Fruit fly (Drosophila melanogaster) whole organism, embryonic: Measurements from ENCODE around the gene Bfc.

Source experiments
- Aef1 ChIP-seq: fragments of 200-800 bp; sonication (Bioruptor generic); IDR thresholded peaks from 3 replicates; pipeline ENCODE4 v1.3.6; 2022; ENCODE audit warnings: missing biosample characterization, missing genetic modification characterization
- Bdp1 ChIP-seq: fragments of 200-800 bp; sonication (Bioruptor generic); optimal IDR thresholded peaks from 3 replicates; lab custom pipeline; 2016; ENCODE audit warnings: missing biosample characterization, missing genetic modification characterization
- CG11456 ChIP-seq: fragments of 200-800 bp; sonication (Bioruptor generic); IDR thresholded peaks from 3 replicates; pipeline ENCODE4 v1.3.6; 2022; ENCODE audit warnings: missing biosample characterization, missing genetic modification characterization
- CG12769 ChIP-seq: fragments of 200-800 bp; sonication (Bioruptor generic); optimal IDR thresholded peaks from 2 replicates; lab custom pipeline; 2019; ENCODE audit warnings: missing biosample characterization, mild to moderate bottlenecking, missing genetic modification characterization, moderate library complexity
- CG14050 ChIP-seq: fragments of 200-800 bp; sonication (Bioruptor generic); IDR thresholded peaks from 3 replicates; pipeline ENCODE4 v1.3.6; 2022; ENCODE audit warnings: missing biosample characterization, missing genetic modification characterization
- CG14441 ChIP-seq: fragments of 200-800 bp; sonication (Bioruptor generic); IDR thresholded peaks from 2 replicates; pipeline ENCODE4 v1.3.6; 2022; ENCODE audit warnings: missing biosample characterization, missing genetic modification characterization
- CG17385 ChIP-seq: fragments of 200-800 bp; sonication (Bioruptor generic); optimal IDR thresholded peaks from 3 replicates; lab custom pipeline; 2018; ENCODE audit warnings: missing biosample characterization, mild to moderate bottlenecking, missing genetic modification characterization
- CG2202 ChIP-seq: fragments of 200-800 bp; sonication (Bioruptor generic); optimal IDR thresholded peaks from 2 replicates; lab custom pipeline; 2018; ENCODE audit warnings: missing biosample characterization, mild to moderate bottlenecking, missing genetic modification characterization
- CG30403 ChIP-seq: fragments of 200-800 bp; sonication (Bioruptor generic); optimal IDR thresholded peaks from 3 replicates; lab custom pipeline; 2016; ENCODE audit warnings: missing biosample characterization, missing genetic modification characterization
- CG3065 ChIP-seq: fragments of 200-800 bp; sonication (Bioruptor generic); optimal IDR thresholded peaks from 2 replicates; lab custom pipeline; 2016; ENCODE audit warnings: missing biosample characterization, missing genetic modification characterization
- CG31441 ChIP-seq: fragments of 200-800 bp; sonication (Bioruptor generic); IDR thresholded peaks from 2 replicates; pipeline ENCODE4 v1.3.6; 2022; ENCODE audit warnings: missing biosample characterization, missing genetic modification characterization
- CG32532 ChIP-seq: fragments of 200-800 bp; sonication (Bioruptor generic); IDR thresholded peaks from 2 replicates; pipeline ENCODE4 v1.3.6; 2022; ENCODE audit warnings: missing biosample characterization, missing genetic modification characterization
- CG33557 ChIP-seq: fragments of 200-800 bp; sonication (Bioruptor generic); optimal IDR thresholded peaks from 2 replicates; lab custom pipeline; 2019; ENCODE audit warnings: missing biosample characterization, mild to moderate bottlenecking, missing genetic modification characterization, moderate library complexity
- CG6689 ChIP-seq: fragments of 200-800 bp; sonication (Bioruptor generic); IDR thresholded peaks from 2 replicates; pipeline ENCODE4 v1.3.6; 2022; ENCODE audit warnings: missing biosample characterization, missing genetic modification characterization
- CG7357 ChIP-seq: fragments of 200-800 bp; sonication (Bioruptor generic); IDR thresholded peaks from 3 replicates; pipeline ENCODE4 v1.3.6; 2022; ENCODE audit warnings: missing biosample characterization, missing genetic modification characterization
- CG7839 ChIP-seq: fragments of 200-800 bp; sonication (Bioruptor generic); optimal IDR thresholded peaks from 3 replicates; lab custom pipeline; 2018; ENCODE audit warnings: missing biosample characterization, mild to moderate bottlenecking, missing genetic modification characterization, moderate library complexity
- CG8089 ChIP-seq: fragments of 200-800 bp; sonication (Bioruptor generic); optimal IDR thresholded peaks from 3 replicates; lab custom pipeline; 2016; ENCODE audit warnings: missing biosample characterization, missing genetic modification characterization
- CG8290 ChIP-seq, 3 experiments: fragments of 200-800 bp; sonication (Bioruptor generic); optimal IDR thresholded peaks; 2 replicates each; lab custom pipeline; 2016 to 2019; ENCODE audit warnings: missing biosample characterization in 3 of 3, missing genetic modification characterization in 3 of 3, mild to moderate bottlenecking in 2 of 3, moderate library complexity in 1 of 3
- CG8924 ChIP-seq: fragments of 200-800 bp; optimal IDR thresholded peaks from 3 replicates; lab custom pipeline; 2019; ENCODE audit warnings: missing biosample characterization, mild to moderate bottlenecking, missing genetic modification characterization, moderate library complexity
- Dip3 ChIP-seq: fragments of 200-800 bp; sonication (Bioruptor generic); optimal IDR thresholded peaks from 3 replicates; lab custom pipeline; 2016; ENCODE audit warnings: missing biosample characterization, missing genetic modification characterization
- Dll ChIP-seq: fragments of 200-800 bp; sonication (Bioruptor generic); IDR thresholded peaks from 4 replicates; pipeline ENCODE4 v1.3.6; 2022; ENCODE audit warnings: missing biosample characterization, missing genetic modification characterization; ENCODE audit not compliant: partially characterized antibody
- GATAe ChIP-seq: fragments of 200-800 bp; sonication (Bioruptor generic); conservative IDR thresholded peaks from 2 replicates; pipeline ENCODE4 v1.3.6; 2022; ENCODE audit warnings: missing biosample characterization, missing genetic modification characterization
- Hr3 ChIP-seq: fragments of 200-800 bp; sonication (Bioruptor generic); optimal IDR thresholded peaks from 3 replicates; lab custom pipeline; 2016; ENCODE audit warnings: missing biosample characterization, missing genetic modification characterization
- Hr39 ChIP-seq: fragments of >200 bp; optimal IDR thresholded peaks from 2 replicates; lab custom pipeline; 2017
- MBD-R2 ChIP-seq: fragments of 200-800 bp; sonication (Bioruptor generic); IDR thresholded peaks from 2 replicates; pipeline ENCODE4 v1.3.6; 2022; ENCODE audit warnings: missing biosample characterization, missing genetic modification characterization
- Max ChIP-seq: fragments of 200-800 bp; sonication (Bioruptor generic); optimal IDR thresholded peaks from 2 replicates; lab custom pipeline; 2016; ENCODE audit warnings: missing biosample characterization, mild to moderate bottlenecking, missing genetic modification characterization
- Mrtf ChIP-seq: fragments of 200-800 bp; sonication (Bioruptor generic); IDR thresholded peaks from 3 replicates; pipeline ENCODE4 v1.3.6; 2022; ENCODE audit warnings: missing biosample characterization, missing genetic modification characterization
- Six4 ChIP-seq: fragments of 200-800 bp; sonication (Bioruptor generic); optimal IDR thresholded peaks from 2 replicates; lab custom pipeline; 2016; ENCODE audit warnings: missing biosample characterization, missing genetic modification characterization
- Sry-β ChIP-seq: fragments of 200-800 bp; sonication (Bioruptor generic); optimal IDR thresholded peaks from 2 replicates; lab custom pipeline; 2018; ENCODE audit warnings: missing biosample characterization, mild to moderate bottlenecking, missing genetic modification characterization, moderate library complexity
- ab ChIP-seq: fragments of 200-800 bp; sonication (Bioruptor generic); optimal IDR thresholded peaks from 2 replicates; lab custom pipeline; 2016; ENCODE audit warnings: missing biosample characterization, missing genetic modification characterization
- ap ChIP-seq: fragments of 200-800 bp; sonication (Bioruptor generic); IDR thresholded peaks from 2 replicates; pipeline ENCODE4 v1.3.6; 2022; ENCODE audit warnings: missing biosample characterization, missing genetic modification characterization
- ase ChIP-seq: fragments of 200-800 bp; sonication (Bioruptor generic); IDR thresholded peaks from 3 replicates; pipeline ENCODE4 v1.3.6; 2022; ENCODE audit warnings: missing biosample characterization, missing genetic modification characterization
- bcd ChIP-seq: fragments of 200-800 bp; sonication (Bioruptor generic); optimal IDR thresholded peaks from 2 replicates; lab custom pipeline; 2017; ENCODE audit warnings: missing biosample characterization, mild to moderate bottlenecking, missing genetic modification characterization
- bigmax ChIP-seq: fragments of 200-800 bp; sonication (Bioruptor generic); optimal IDR thresholded peaks from 2 replicates; lab custom pipeline; 2018; ENCODE audit warnings: missing biosample characterization, mild to moderate bottlenecking, missing genetic modification characterization
- br ChIP-seq: fragments of >200 bp; optimal IDR thresholded peaks from 2 replicates; lab custom pipeline; 2017
- cg ChIP-seq: fragments of 200-800 bp; sonication (Bioruptor generic); optimal IDR thresholded peaks from 3 replicates; lab custom pipeline; 2019; ENCODE audit warnings: missing biosample characterization, mild to moderate bottlenecking, missing genetic modification characterization, moderate library complexity
- dan ChIP-seq: fragments of 200-800 bp; sonication (Bioruptor generic); IDR thresholded peaks from 2 replicates; pipeline ENCODE4 v1.3.6; 2022; ENCODE audit warnings: missing biosample characterization, missing genetic modification characterization
- dm ChIP-seq: fragments of 200-800 bp; sonication (Bioruptor generic); optimal IDR thresholded peaks from 3 replicates; lab custom pipeline; 2016; ENCODE audit warnings: missing biosample characterization, missing genetic modification characterization
- dysf ChIP-seq: fragments of 200-800 bp; sonication (Bioruptor generic); IDR thresholded peaks from 3 replicates; pipeline ENCODE4 v1.3.6; 2022; ENCODE audit warnings: missing biosample characterization, missing genetic modification characterization
- fd102C ChIP-seq: fragments of 200-800 bp; sonication (Bioruptor generic); optimal IDR thresholded peaks from 2 replicates; lab custom pipeline; 2018; ENCODE audit warnings: missing biosample characterization, mild to moderate bottlenecking, missing genetic modification characterization, moderate library complexity
- gfzf ChIP-seq: fragments of 200-800 bp; sonication (Bioruptor generic); optimal IDR thresholded peaks from 2 replicates; lab custom pipeline; 2016; ENCODE audit warnings: missing biosample characterization, mild to moderate bottlenecking, missing genetic modification characterization, moderate library complexity
- ham ChIP-seq: fragments of 200-800 bp; sonication (Bioruptor generic); IDR thresholded peaks from 2 replicates; pipeline ENCODE4 v1.3.6; 2022; ENCODE audit warnings: missing biosample characterization, missing genetic modification characterization
- jumu ChIP-seq: fragments of 200-800 bp; sonication (Bioruptor generic); optimal IDR thresholded peaks from 3 replicates; lab custom pipeline; 2016; ENCODE audit warnings: missing biosample characterization, missing genetic modification characterization
- kay ChIP-seq: fragments of 200-800 bp; sonication (Bioruptor generic); optimal IDR thresholded peaks from 2 replicates; lab custom pipeline; 2016; ENCODE audit warnings: missing biosample characterization, missing genetic modification characterization
- kni ChIP-seq: fragments of 200-800 bp; sonication (Bioruptor generic); optimal IDR thresholded peaks from 3 replicates; lab custom pipeline; 2017; ENCODE audit warnings: mild to moderate bottlenecking, missing biosample characterization, missing genetic modification reagents, missing genetic modification characterization
- prd ChIP-seq, 3 experiments: fragments of >200 bp in 2 of 3; fragments of 200-800 bp in 1 of 3; sonication (Bioruptor generic) in 1 of 3; optimal IDR thresholded peaks in 2 of 3; IDR thresholded peaks in 1 of 3; 2 replicates in 2 of 3; 3 replicates in 1 of 3; pipeline versions ENCODE4 v1.3.6 to Lab custom; 2017 to 2022; ENCODE audit warnings: missing biosample characterization in 1 of 3, missing genetic modification characterization in 1 of 3
- pum ChIP-seq: fragments of 200-800 bp; sonication (Bioruptor generic); optimal IDR thresholded peaks from 2 replicates; lab custom pipeline; 2016; ENCODE audit warnings: missing biosample characterization, missing genetic modification characterization
- sna ChIP-seq: fragments of 200-800 bp; sonication (Bioruptor generic); IDR thresholded peaks from 2 replicates; pipeline ENCODE4 v1.3.6; 2022; ENCODE audit warnings: missing biosample characterization, missing genetic modification characterization; ENCODE audit not compliant: partially characterized antibody
- sug ChIP-seq: fragments of 200-800 bp; optimal IDR thresholded peaks from 2 replicates; lab custom pipeline; 2019; ENCODE audit warnings: missing biosample characterization, mild to moderate bottlenecking, missing genetic modification characterization, moderate library complexity
- usp ChIP-seq: fragments of >200 bp; optimal IDR thresholded peaks from 2 replicates; lab custom pipeline; 2017; ENCODE audit warnings: missing biosample characterization, missing genetic modification characterization
- wor ChIP-seq: fragments of 200-800 bp; sonication (Bioruptor generic); IDR thresholded peaks from 2 replicates; pipeline ENCODE4 v1.3.6; 2022; ENCODE audit warnings: missing biosample characterization, missing genetic modification characterization
- zfh2 ChIP-seq: fragments of 200-800 bp; sonication (Bioruptor generic); optimal IDR thresholded peaks from 2 replicates; lab custom pipeline; 2016; ENCODE audit warnings: missing biosample characterization, missing genetic modification characterization

Bfc gene

dm6 chr3L:1216460-1216859, 34.0 kb upstream of the Bfc start (continued):
- TF ChIP-seq jumu (GFP tag; lab: Kevin White, UChicago) = peak; percentile 32
- no peak for TF ChIP-seq dan
- TF ChIP-seq br (lab: Kevin White, UChicago) = no peak
- peak; percentile 54 for TF ChIP-seq CG7839 (tag; lab: Kevin White, UChicago)
- no peak for TF ChIP-seq gfzf (GFP tag; lab: Kevin White, UChicago)
- peak; percentile 12 for TF ChIP-seq zfh2 (GFP tag; lab: Kevin White, UChicago)
- no peak for TF ChIP-seq cg
- no peak for TF ChIP-seq prd (optimal IDR thresholded peaks at IDR 0.05; lab: Kevin White, UChicago)
- TF ChIP-seq prd (GFP tag; IDR thresholded peaks at IDR 0.05; lab: Robert Waterston, UW) = peak; percentile 73; the same call in 2 of the 3 replicates
- TF ChIP-seq Dip3 (GFP tag; lab: Kevin White, UChicago) = no peak
- peak; percentile 45 for TF ChIP-seq CG30403
- TF ChIP-seq usp = no peak
- no peak for TF ChIP-seq fd102C (GFP tag; lab: Kevin White, UChicago)
- no peak for TF ChIP-seq sna
- no peak for TF ChIP-seq Hr3 (GFP tag; lab: Kevin White, UChicago)
- no peak for TF ChIP-seq CG3065
- no peak for TF ChIP-seq Hr39 (lab: Kevin White, UChicago)
- TF ChIP-seq Bdp1 = no peak
- TF ChIP-seq CG6689 (GFP tag; lab: Robert Waterston, UW) = peak; percentile 59; the same call in 1 of the 2 replicates
- no peak for TF ChIP-seq CG33557 (GFP tag; lab: Kevin White, UChicago)
- no peak for TF ChIP-seq ham (GFP tag; lab: Robert Waterston, UW)
- TF ChIP-seq CG8924 (tag; lab: Kevin White, UChicago) = peak; percentile 34
- TF ChIP-seq CG14441 (GFP tag; lab: Robert Waterston, UW) = 0 out of 2 replicates have a peak, but pooled peaks have one; percentile 18
- no peak for TF ChIP-seq CG14050 (GFP tag; lab: Robert Waterston, UW)
- no peak for TF ChIP-seq Mrtf (GFP tag; lab: Robert Waterston, UW)
- no peak for TF ChIP-seq CG7357 (GFP tag; lab: Robert Waterston, UW)
- TF ChIP-seq dm (GFP tag; lab: Kevin White, UChicago) = no peak
- TF ChIP-seq Aef1 (GFP tag; lab: Robert Waterston, UW) = 0 out of 3 replicates have a peak, but pooled peaks have one; percentile 25
- TF ChIP-seq Dll = no peak
- TF ChIP-seq sug (tag; lab: Kevin White, UChicago) = no peak
- peak; percentile 32 for TF ChIP-seq CG17385
- no peak for TF ChIP-seq bigmax
- TF ChIP-seq pum = peak; percentile 38
- no peak for TF ChIP-seq CG8089 (GFP tag; lab: Kevin White, UChicago)
- TF ChIP-seq kay (GFP tag; lab: Kevin White, UChicago) = no peak
- no peak for TF ChIP-seq Sry-β (GFP tag; lab: Kevin White, UChicago)
- TF ChIP-seq CG12769 = peak; percentile 32
- TF ChIP-seq CG31441 (GFP tag; lab: Robert Waterston, UW) = peak; percentile 48
- TF ChIP-seq Six4 = peak; percentile 1
- 0 out of 2 replicates have a peak, but pooled peaks have one; percentile 37 for TF ChIP-seq ap (GFP tag; lab: Robert Waterston, UW)
- no peak for TF ChIP-seq CG8290 (GFP tag; optimal IDR thresholded peaks at IDR 0.05; lab: Kevin White, UChicago)
- TF ChIP-seq CG8290 (tag; optimal IDR thresholded peaks at IDR 0.05; lab: Kevin White, UChicago) = peak in 1 of 2 experiments; percentile 45
- no peak for TF ChIP-seq CG11456 (GFP tag; lab: Robert Waterston, UW)
- no peak for TF ChIP-seq dysf (GFP tag; lab: Robert Waterston, UW)
- no peak for TF ChIP-seq CG2202 (tag; lab: Kevin White, UChicago)
- TF ChIP-seq wor (GFP tag; lab: Robert Waterston, UW) = no peak
- TF ChIP-seq bcd (GFP tag; lab: Kevin White, UChicago) = peak; percentile 18
- no peak for TF ChIP-seq ab (GFP tag; lab: Kevin White, UChicago)
- peak; percentile 14 for TF ChIP-seq Max
- TF ChIP-seq MBD-R2 (GFP tag; lab: Robert Waterston, UW) = no peak
- 0 out of 2 replicates have a peak, but pooled peaks have one; percentile 17 for TF ChIP-seq CG32532 (GFP tag; lab: Robert Waterston, UW)
- TF ChIP-seq kni (GFP tag; lab: Kevin White, UChicago) = no peak
- TF ChIP-seq GATAe (GFP tag; lab: Robert Waterston, UW) = no peak
- no peak for TF ChIP-seq ase (GFP tag; lab: Robert Waterston, UW)
